Fruit fly (Drosophila melanogaster): Measurements from ENCODE around the gene Vps16B.

The Vps16B gene

DNA sequence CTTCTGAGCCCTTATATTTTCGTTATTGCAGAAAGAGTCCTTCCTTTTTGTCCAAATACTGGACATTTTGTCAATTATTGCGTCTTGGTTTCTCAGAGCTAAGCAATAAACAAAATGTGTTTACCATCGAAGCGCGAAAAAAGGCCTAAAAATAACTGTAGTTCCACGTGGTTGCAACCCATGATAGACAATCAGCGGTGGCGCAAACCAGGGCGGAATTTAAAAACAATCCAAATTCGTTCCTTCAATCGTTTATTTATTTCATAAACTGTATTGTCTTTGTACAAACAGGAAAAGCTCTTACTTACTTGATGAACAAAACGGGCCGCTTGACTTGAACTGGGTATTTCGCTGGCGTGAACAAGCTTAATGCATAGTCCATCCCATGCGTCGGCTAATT, 42.6 kb upstream of the Vps16B start, which contains the start of gene CG7824:
TSS of gene CG7824 (minus strand) at position 131 of the 400 bp plus-strand sequence.
- TF ChIP-seq GATAd (GFP tag; optimal IDR thresholded peaks at IDR 0.05) (no peak), Rel (GFP tag; optimal IDR thresholded peaks at IDR 0.05) (no peak), Rel (tag; optimal IDR thresholded peaks at IDR 0.05) (peak; percentile 50)

DNA sequence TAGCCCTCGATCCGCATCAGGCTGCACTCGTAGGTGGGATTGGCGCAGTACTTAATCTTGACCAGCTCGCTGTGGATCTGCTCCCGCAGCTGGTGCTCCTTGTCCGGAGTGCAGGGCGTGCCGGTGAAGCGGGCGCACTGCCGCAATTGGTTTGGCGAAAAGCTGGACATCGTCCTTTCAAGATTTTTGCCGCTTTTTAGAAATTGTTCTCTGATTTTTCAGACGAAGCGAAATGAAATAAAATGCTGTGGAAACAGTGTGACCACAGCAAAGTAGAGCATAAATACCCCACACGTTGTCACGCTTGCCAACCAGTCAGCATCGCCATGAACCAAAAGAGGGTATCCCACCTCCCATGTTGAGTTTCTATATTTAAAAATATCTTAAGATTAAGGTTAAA, 41.0 kb upstream of the Vps16B start, which contains the start of gene dgt1:
TSS of gene dgt1 (minus strand) at position 264 of the 400 bp plus-strand sequence.
- no peak for TF ChIP-seq GATAd (GFP tag; optimal IDR thresholded peaks at IDR 0.05)
- no peak for TF ChIP-seq N (GFP tag; optimal IDR thresholded peaks at IDR 0.05)
- peak; percentile 81 for TF ChIP-seq Myc (optimal IDR thresholded peaks at IDR 0.05)
- TF ChIP-seq dl (GFP tag; optimal IDR thresholded peaks at IDR 0.05; ENCODE audit: insufficient read depth in 1 of 2, partially characterized antibody in 2 of 2), result no peak
- no peak for TF ChIP-seq Mio (GFP tag; optimal IDR thresholded peaks at IDR 0.05)

DNA sequence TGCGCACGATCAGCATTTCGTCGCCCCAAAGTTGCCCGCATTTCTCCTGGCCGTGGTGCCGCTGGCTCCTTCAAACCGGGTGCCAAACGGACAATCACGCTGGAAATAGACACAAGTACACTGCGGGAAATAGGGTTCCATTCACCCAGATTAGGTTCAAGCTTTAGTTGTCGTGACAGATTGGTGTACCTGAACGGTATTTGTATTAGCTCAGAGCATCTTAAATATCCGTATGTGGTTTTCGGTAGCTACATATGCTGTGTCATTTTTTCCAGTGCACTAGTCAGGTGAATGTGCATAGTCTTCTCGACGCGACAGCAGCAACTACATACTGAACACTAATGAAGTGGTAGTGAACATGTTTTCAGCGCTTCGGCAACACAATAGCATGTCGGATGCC, 30.9 kb upstream of the Vps16B start:
- TF ChIP-seq Rel (GFP tag; optimal IDR thresholded peaks at IDR 0.05), result no peak
- no peak for TF ChIP-seq Rel (tag; optimal IDR thresholded peaks at IDR 0.05)
- no peak for TF ChIP-seq ey (GFP tag; optimal IDR thresholded peaks at IDR 0.05)
- TF ChIP-seq N (GFP tag; optimal IDR thresholded peaks at IDR 0.05), result no peak
- TF ChIP-seq sage (GFP tag; optimal IDR thresholded peaks at IDR 0.05), result no peak
- TF ChIP-seq Hnf4 (GFP tag; optimal IDR thresholded peaks at IDR 0.05), result no peak
- TF ChIP-seq brk (GFP tag; optimal IDR thresholded peaks at IDR 0.05), result no peak
- TF ChIP-seq Vsx2 (GFP tag; optimal IDR thresholded peaks at IDR 0.05; ENCODE audit: partially characterized antibody), result no peak
- TF ChIP-seq CrebA (GFP tag; optimal IDR thresholded peaks at IDR 0.05; ENCODE audit: borderline replicate concordance), result no peak
- TF ChIP-seq Abd-B (GFP tag; optimal IDR thresholded peaks at IDR 0.05), result no peak
- TF ChIP-seq CG32264 (GFP tag; optimal IDR thresholded peaks at IDR 0.05), result no peak
- no peak for TF ChIP-seq CG9705 (GFP tag; optimal IDR thresholded peaks at IDR 0.05)
- TF ChIP-seq Myc (optimal IDR thresholded peaks at IDR 0.05), result no peak
- no peak for TF ChIP-seq dsf (GFP tag; optimal IDR thresholded peaks at IDR 0.05; ENCODE audit: borderline replicate concordance)
- no peak for TF ChIP-seq Dif (GFP tag; optimal IDR thresholded peaks at IDR 0.05; ENCODE audit: partially characterized antibody)
- TF ChIP-seq tai (GFP tag; optimal IDR thresholded peaks at IDR 0.05), result no peak
- TF ChIP-seq psq (GFP tag; optimal IDR thresholded peaks at IDR 0.05), result no peak
- no peak for TF ChIP-seq woc (GFP tag; optimal IDR thresholded peaks at IDR 0.05)

DNA sequence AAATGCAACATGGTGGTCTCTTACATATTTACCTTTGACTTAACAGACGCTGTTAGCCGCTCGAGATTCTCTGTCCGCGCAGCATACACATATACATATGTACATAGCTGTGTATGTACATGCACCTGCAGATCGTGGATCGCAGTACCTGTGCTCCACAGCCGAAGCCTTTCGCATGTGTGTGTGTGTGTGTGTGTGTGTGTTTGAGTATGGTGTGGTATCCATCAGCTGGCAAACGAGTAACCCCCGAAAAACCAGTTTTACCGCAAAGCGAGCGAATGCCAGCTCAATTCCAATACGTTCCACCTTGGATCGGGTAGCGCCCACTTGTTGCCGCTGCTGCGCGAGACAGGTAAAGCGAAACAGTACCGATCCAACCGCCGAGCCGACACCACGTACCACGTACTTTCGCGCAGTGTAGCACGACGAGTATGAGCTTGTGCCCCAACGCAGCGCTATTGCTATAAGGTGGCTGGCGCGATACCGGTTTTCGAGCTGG, 25.1 kb upstream of the Vps16B start, which contains the start of gene Cad99C:
TSS of gene Cad99C (plus strand) at position 365 of the 499 bp plus-strand sequence.
- TF ChIP-seq jim (GFP tag; optimal IDR thresholded peaks at IDR 0.05) (no peak), Mio (GFP tag; optimal IDR thresholded peaks at IDR 0.05) (no peak), psq (GFP tag; optimal IDR thresholded peaks at IDR 0.05) (no peak), sage (GFP tag; optimal IDR thresholded peaks at IDR 0.05) (no peak), Abd-B (GFP tag; optimal IDR thresholded peaks at IDR 0.05) (no peak), lola (GFP tag; optimal IDR thresholded peaks at IDR 0.05) (no peak), tai (GFP tag; optimal IDR thresholded peaks at IDR 0.05) (no peak), Jra (GFP tag; optimal IDR thresholded peaks at IDR 0.05) (peak; percentile 20), Dfd (GFP tag; optimal IDR thresholded peaks at IDR 0.05) (no peak), OdsH (GFP tag; optimal IDR thresholded peaks at IDR 0.05) (peak; percentile 25), Vsx2 (GFP tag; optimal IDR thresholded peaks at IDR 0.05; ENCODE audit: partially characterized antibody) (peak; percentile 90), CrebA (GFP tag; optimal IDR thresholded peaks at IDR 0.05; ENCODE audit: borderline replicate concordance) (no peak), Hr78 (GFP tag; optimal IDR thresholded peaks at IDR 0.05) (no peak), CG32264 (GFP tag; optimal IDR thresholded peaks at IDR 0.05) (no peak), foxo (GFP tag; optimal IDR thresholded peaks at IDR 0.05) (no peak), Rel (GFP tag; optimal IDR thresholded peaks at IDR 0.05) (no peak), Rel (tag; optimal IDR thresholded peaks at IDR 0.05) (peak; percentile 37), br (GFP tag; optimal IDR thresholded peaks at IDR 0.05) (peak; percentile 34), Sp1 (GFP tag; optimal IDR thresholded peaks at IDR 0.05) (no peak), dmrt93B (GFP tag; optimal IDR thresholded peaks at IDR 0.05) (no peak), fru (GFP tag; optimal IDR thresholded peaks at IDR 0.05) (peak; percentile 44), Dif (GFP tag; optimal IDR thresholded peaks at IDR 0.05; ENCODE audit: partially characterized antibody) (peak; percentile 77), woc (GFP tag; optimal IDR thresholded peaks at IDR 0.05) (no peak), brk (GFP tag; optimal IDR thresholded peaks at IDR 0.05) (peak; percentile 50), N (GFP tag; optimal IDR thresholded peaks at IDR 0.05) (no peak), CG9705 (GFP tag; optimal IDR thresholded peaks at IDR 0.05) (no peak), GATAd (GFP tag; optimal IDR thresholded peaks at IDR 0.05) (no peak), Hr83 (GFP tag; optimal IDR thresholded peaks at IDR 0.05; ENCODE audit: poor library complexity, severe bottlenecking) (peak; percentile 45), HLH106 (tag; optimal IDR thresholded peaks at IDR 0.05) (no peak), rgr (GFP tag; optimal IDR thresholded peaks at IDR 0.05) (no peak), ey (GFP tag; optimal IDR thresholded peaks at IDR 0.05) (no peak), sv (GFP tag; optimal IDR thresholded peaks at IDR 0.05) (no peak), h (GFP tag; optimal IDR thresholded peaks at IDR 0.05) (peak; percentile 46), Hnf4 (GFP tag; optimal IDR thresholded peaks at IDR 0.05) (no peak), usp (GFP tag; optimal IDR thresholded peaks at IDR 0.05) (no peak), dsf (GFP tag; optimal IDR thresholded peaks at IDR 0.05; ENCODE audit: borderline replicate concordance) (no peak), dl (GFP tag; optimal IDR thresholded peaks at IDR 0.05; ENCODE audit: insufficient read depth in 1 of 2, partially characterized antibody in 2 of 2) (peak; percentile 44 to 61), Myc (optimal IDR thresholded peaks at IDR 0.05) (no peak), pan (optimal IDR thresholded peaks at IDR 0.05) (no peak)
